Worm (Caenorhabditis elegans) whole organism, L4 larva: ENCODE data around the gene eif-3.L.

ENCODE experiments used
- aha-1 ChIP-seq: fragments of 150-350 bp; peaks from one replicate; lab custom pipeline; 2014; ENCODE audit warnings: missing biosample characterization, missing genetic modification characterization
- ces-1 ChIP-seq: fragments of 150-350 bp; sonication (generic microtip); optimal IDR thresholded peaks from 4 replicates; lab custom pipeline; 2014; ENCODE audit warnings: missing biosample characterization, missing genetic modification reagents, missing genetic modification characterization
- daf-16 ChIP-seq, 3 experiments: sonication (generic microtip); optimal IDR thresholded peaks; 2 replicates each; lab custom pipeline; 2016 to 2017; ENCODE audit warnings: missing genetic modification characterization in 3 of 3, missing genetic modification reagents in 3 of 3, mild to moderate bottlenecking in 2 of 3, missing compliant biosample characterization in 2 of 3, missing biosample characterization in 1 of 3, moderate library complexity in 1 of 3
- madf-5 ChIP-seq, 2 experiments: fragments of 200-800 bp; sonication (Bioruptor generic); IDR thresholded peaks; 2 replicates each; pipeline ENCODE4 v1.3.6; 2022; ENCODE audit warnings: missing compliant biosample characterization in 2 of 2, missing genetic modification characterization in 2 of 2
- nhr-237 ChIP-seq: sonication (generic microtip); optimal IDR thresholded peaks from 2 replicates; lab custom pipeline; 2017; ENCODE audit warnings: missing biosample characterization, missing genetic modification characterization

DNA sequence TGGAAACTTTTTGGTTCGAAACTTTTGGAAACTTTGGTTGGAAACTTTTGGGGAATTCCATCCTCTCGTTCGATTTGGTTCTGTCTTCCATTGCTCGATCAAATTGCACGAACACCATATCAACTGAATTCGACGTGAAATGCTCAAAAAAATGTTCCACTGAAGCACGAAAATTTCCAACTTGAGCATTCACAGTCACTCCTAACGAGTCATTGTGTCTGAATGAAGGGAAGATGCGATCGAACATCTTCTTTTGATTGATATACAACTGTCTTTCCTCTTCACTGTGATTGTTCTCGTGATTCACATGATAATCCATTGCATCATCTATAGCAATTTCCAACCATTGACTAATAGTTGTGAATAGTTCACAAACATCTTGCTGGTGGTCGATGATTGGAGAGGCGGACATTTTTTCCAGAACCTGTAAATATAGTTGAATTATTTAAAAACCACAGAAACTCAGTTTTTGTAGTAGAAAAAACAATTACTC, 6.1 kb upstream of the eif-3.L start, which contains the start of gene F59E12.15:
- TF ChIP-seq ces-1 (GFP tag; lab: Kevin White, UChicago) (no peak), nhr-237 (tag; lab: Kevin White, UChicago) (no peak), daf-16 (GFP tag; optimal IDR thresholded peaks at IDR 0.05; lab: Kevin White, UChicago) (no peak), daf-16 (tag; optimal IDR thresholded peaks at IDR 0.05; lab: Kevin White, UChicago) (no peak), madf-5 (GFP tag; IDR thresholded peaks at IDR 0.05; lab: Robert Waterston, UW) (no peak), aha-1 (tag; lab: Kevin White, UChicago) (no peak)
